Fruit fly (Drosophila melanogaster) whole organism, prepupa: ENCODE results near the gene NfI.

Experiments
- CG16779 ChIP-seq: fragments of 200-800 bp; sonication (Bioruptor generic); optimal IDR thresholded peaks from 3 replicates; lab custom pipeline; 2017; ENCODE audit warnings: missing biosample characterization, mild to moderate bottlenecking, missing genetic modification characterization
- CG6854 ChIP-seq: fragments of 200-800 bp; sonication (Bioruptor generic); optimal IDR thresholded peaks from 2 replicates; lab custom pipeline; 2017; ENCODE audit warnings: missing biosample characterization, mild to moderate bottlenecking, missing genetic modification characterization

DNA sequence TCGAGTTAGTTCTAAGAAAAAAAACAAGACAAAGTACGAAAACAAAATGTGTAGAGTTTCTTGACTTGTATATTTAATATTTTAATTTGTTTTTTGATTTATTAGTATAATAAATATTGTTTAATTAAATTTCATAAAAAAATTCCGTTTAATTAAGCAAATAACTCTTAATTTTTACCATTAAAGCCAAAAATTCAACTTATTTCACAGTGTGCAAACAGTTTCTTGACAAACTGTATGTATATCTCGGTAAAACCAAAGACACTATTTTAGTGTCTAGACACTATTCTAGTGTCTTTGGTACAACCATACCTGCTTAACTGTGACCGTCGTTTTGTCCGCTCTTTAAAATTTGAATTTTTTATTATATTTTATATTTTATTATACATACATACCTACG lies 49.4 kb downstream of the NfI start:
- TF ChIP-seq CG6854 (GFP tag; lab: Kevin White, UChicago) (no peak), CG16779 (tag; lab: Kevin White, UChicago) (no peak)
